Worm (Caenorhabditis elegans) whole organism, L2 larva: ENCODE measurements around the gene R04D3.4.

Experiments used
- F13H6.1 ChIP-seq: sonication (generic microtip); optimal IDR thresholded peaks from 2 replicates; lab custom pipeline; 2016; ENCODE audit warnings: missing genetic modification characterization, missing compliant biosample characterization
- R02D3.7 ChIP-seq: fragments of 150-350 bp; optimal IDR thresholded peaks from 2 replicates; lab custom pipeline; 2014; ENCODE audit warnings: missing biosample characterization, missing genetic modification characterization
- Y55F3AM.14 ChIP-seq: fragments of 200-800 bp; sonication (Bioruptor generic); optimal IDR thresholded peaks from 2 replicates; lab custom pipeline; 2018; ENCODE audit warnings: mild to moderate bottlenecking, missing genetic modification characterization, missing compliant biosample characterization
- ZK546.5 ChIP-seq: sonication (generic microtip); optimal IDR thresholded peaks from 2 replicates; lab custom pipeline; 2017; ENCODE audit warnings: missing biosample characterization, missing genetic modification characterization
- alr-1 ChIP-seq: fragments of 150-350 bp; optimal IDR thresholded peaks from 2 replicates; lab custom pipeline; 2014; ENCODE audit warnings: missing biosample characterization, missing genetic modification characterization
- aly-2 ChIP-seq: fragments of 150-350 bp; optimal IDR thresholded peaks from 2 replicates; lab custom pipeline; 2014; ENCODE audit warnings: missing biosample characterization, missing genetic modification characterization
- ceh-16 ChIP-seq: fragments of 150-350 bp; optimal IDR thresholded peaks from 2 replicates; lab custom pipeline; 2014; ENCODE audit warnings: missing biosample characterization, missing genetic modification characterization
- ceh-82 ChIP-seq: fragments of 150-350 bp; optimal IDR thresholded peaks from 2 replicates; lab custom pipeline; 2014; ENCODE audit warnings: missing biosample characterization, missing genetic modification characterization
- crh-2 ChIP-seq: sonication (generic microtip); optimal IDR thresholded peaks from 2 replicates; lab custom pipeline; 2017; ENCODE audit warnings: missing biosample characterization, missing genetic modification characterization
- egl-27 ChIP-seq: sonication (generic microtip); optimal IDR thresholded peaks from 3 replicates; lab custom pipeline; 2017; ENCODE audit warnings: missing biosample characterization, missing genetic modification reagents, missing genetic modification characterization
- elt-1 ChIP-seq: fragments of 150-350 bp; optimal IDR thresholded peaks from 2 replicates; lab custom pipeline; 2014; ENCODE audit warnings: missing biosample characterization, missing genetic modification characterization
- elt-3 ChIP-seq: sonication (generic microtip); optimal IDR thresholded peaks from 2 replicates; lab custom pipeline; 2017; ENCODE audit warnings: missing biosample characterization, missing genetic modification characterization
- fos-1 ChIP-seq: fragments of 150-350 bp; optimal IDR thresholded peaks from 2 replicates; lab custom pipeline; 2014; ENCODE audit warnings: missing biosample characterization, missing genetic modification characterization
- gmeb-1 ChIP-seq: fragments of 150-350 bp; optimal IDR thresholded peaks from 2 replicates; lab custom pipeline; 2014; ENCODE audit warnings: missing biosample characterization, missing genetic modification characterization
- lin-11 ChIP-seq: fragments of 150-350 bp; sonication (generic microtip); optimal IDR thresholded peaks from 2 replicates; lab custom pipeline; 2014; ENCODE audit warnings: missing biosample characterization, missing genetic modification characterization, inconsistent platforms, mixed read lengths
- lin-13 ChIP-seq: fragments of 150-350 bp; optimal IDR thresholded peaks from 2 replicates; lab custom pipeline; 2014; ENCODE audit warnings: missing biosample characterization, missing genetic modification reagents, missing genetic modification characterization
- lin-39 ChIP-seq: fragments of 150-350 bp; optimal IDR thresholded peaks from 2 replicates; lab custom pipeline; 2014; ENCODE audit warnings: missing biosample characterization, missing genetic modification reagents, missing genetic modification characterization
- lsy-2 ChIP-seq, 2 experiments: fragments of 150-350 bp in 1 of 2; sonication (generic microtip) in 1 of 2; optimal IDR thresholded peaks; 2 replicates each; lab custom pipeline; 2014 to 2017; ENCODE audit warnings: missing biosample characterization in 2 of 2, missing genetic modification characterization in 2 of 2
- mab-5 ChIP-seq: fragments of 150-350 bp; optimal IDR thresholded peaks from 2 replicates; lab custom pipeline; 2014; ENCODE audit warnings: missing biosample characterization, missing genetic modification characterization
- mbf-1 ChIP-seq: sonication (generic microtip); optimal IDR thresholded peaks from 2 replicates; lab custom pipeline; 2017; ENCODE audit warnings: missing biosample characterization, missing genetic modification characterization
- mdl-1 ChIP-seq, 2 experiments: fragments of 150-350 bp in 1 of 2; sonication (generic microtip) in 1 of 2; optimal IDR thresholded peaks; 2 replicates each; lab custom pipeline; 2017; ENCODE audit warnings: missing biosample characterization in 2 of 2, missing genetic modification characterization in 2 of 2
- nhr-10 ChIP-seq: sonication (generic microtip); optimal IDR thresholded peaks from 2 replicates; lab custom pipeline; 2017; ENCODE audit warnings: missing biosample characterization, missing genetic modification characterization
- nhr-12 ChIP-seq: fragments of 150-350 bp; optimal IDR thresholded peaks from 2 replicates; lab custom pipeline; 2014; ENCODE audit warnings: missing biosample characterization, missing genetic modification characterization
- nhr-129 ChIP-seq: fragments of 150-350 bp; optimal IDR thresholded peaks from 2 replicates; lab custom pipeline; 2014; ENCODE audit warnings: missing biosample characterization, missing genetic modification characterization
- nhr-21 ChIP-seq: fragments of 150-350 bp; optimal IDR thresholded peaks from 2 replicates; lab custom pipeline; 2014; ENCODE audit warnings: missing biosample characterization, missing genetic modification characterization
- nhr-237 ChIP-seq: fragments of 150-350 bp; optimal IDR thresholded peaks from 2 replicates; lab custom pipeline; 2014; ENCODE audit warnings: missing biosample characterization, missing genetic modification characterization
- nhr-6 ChIP-seq: fragments of 150-350 bp; optimal IDR thresholded peaks from 2 replicates; lab custom pipeline; 2014; ENCODE audit warnings: missing biosample characterization, missing genetic modification characterization
- nhr-77 ChIP-seq: fragments of 150-350 bp; optimal IDR thresholded peaks from 2 replicates; lab custom pipeline; 2014; ENCODE audit warnings: missing biosample characterization, missing genetic modification characterization
- peb-1 ChIP-seq: fragments of 150-350 bp; optimal IDR thresholded peaks from 2 replicates; lab custom pipeline; 2014; ENCODE audit warnings: missing biosample characterization, missing genetic modification characterization
- skn-1 ChIP-seq: sonication (generic microtip); optimal IDR thresholded peaks from 2 replicates; lab custom pipeline; 2017; ENCODE audit warnings: missing biosample characterization, missing genetic modification characterization
- sma-3 ChIP-seq: sonication (generic microtip); optimal IDR thresholded peaks from 2 replicates; lab custom pipeline; 2016; ENCODE audit warnings: missing genetic modification reagents, missing genetic modification characterization, missing compliant biosample characterization
- sma-9 ChIP-seq, 2 experiments: fragments of 150-350 bp in 1 of 2; sonication (generic microtip) in 1 of 2; optimal IDR thresholded peaks; 2 replicates each; lab custom pipeline; 2014 to 2016; ENCODE audit warnings: missing genetic modification characterization in 2 of 2, mild to moderate bottlenecking in 1 of 2, missing biosample characterization in 1 of 2, missing compliant biosample characterization in 1 of 2, missing genetic modification reagents in 1 of 2, moderate library complexity in 1 of 2
- snpc-4 ChIP-seq: fragments of 150-350 bp; optimal IDR thresholded peaks from 2 replicates; lab custom pipeline; 2014; ENCODE audit warnings: missing biosample characterization, missing genetic modification characterization
- unc-39 ChIP-seq: fragments of 150-350 bp; optimal IDR thresholded peaks from 2 replicates; lab custom pipeline; 2014; ENCODE audit warnings: missing biosample characterization, missing genetic modification characterization
- unc-55 ChIP-seq: fragments of 150-350 bp; sonication (generic microtip); optimal IDR thresholded peaks from 3 replicates; lab custom pipeline; 2014; ENCODE audit warnings: missing biosample characterization, missing genetic modification reagents, missing genetic modification characterization
- zag-1 ChIP-seq: fragments of 150-350 bp; optimal IDR thresholded peaks from 2 replicates; lab custom pipeline; 2014; ENCODE audit warnings: missing biosample characterization, missing genetic modification characterization
- ztf-1 ChIP-seq: fragments of 200-800 bp; sonication (Bioruptor generic); conservative IDR thresholded peaks from 2 replicates; pipeline ENCODE4 v1.3.6; 2022; ENCODE audit warnings: missing genetic modification characterization, missing compliant biosample characterization
- ztf-11 ChIP-seq: sonication (generic microtip); optimal IDR thresholded peaks from 2 replicates; lab custom pipeline; 2017; ENCODE audit warnings: missing biosample characterization, missing genetic modification characterization
- ztf-4 ChIP-seq: fragments of 150-350 bp; optimal IDR thresholded peaks from 2 replicates; lab custom pipeline; 2014; ENCODE audit warnings: missing biosample characterization, missing genetic modification characterization

The R04D3.4 gene

DNA sequence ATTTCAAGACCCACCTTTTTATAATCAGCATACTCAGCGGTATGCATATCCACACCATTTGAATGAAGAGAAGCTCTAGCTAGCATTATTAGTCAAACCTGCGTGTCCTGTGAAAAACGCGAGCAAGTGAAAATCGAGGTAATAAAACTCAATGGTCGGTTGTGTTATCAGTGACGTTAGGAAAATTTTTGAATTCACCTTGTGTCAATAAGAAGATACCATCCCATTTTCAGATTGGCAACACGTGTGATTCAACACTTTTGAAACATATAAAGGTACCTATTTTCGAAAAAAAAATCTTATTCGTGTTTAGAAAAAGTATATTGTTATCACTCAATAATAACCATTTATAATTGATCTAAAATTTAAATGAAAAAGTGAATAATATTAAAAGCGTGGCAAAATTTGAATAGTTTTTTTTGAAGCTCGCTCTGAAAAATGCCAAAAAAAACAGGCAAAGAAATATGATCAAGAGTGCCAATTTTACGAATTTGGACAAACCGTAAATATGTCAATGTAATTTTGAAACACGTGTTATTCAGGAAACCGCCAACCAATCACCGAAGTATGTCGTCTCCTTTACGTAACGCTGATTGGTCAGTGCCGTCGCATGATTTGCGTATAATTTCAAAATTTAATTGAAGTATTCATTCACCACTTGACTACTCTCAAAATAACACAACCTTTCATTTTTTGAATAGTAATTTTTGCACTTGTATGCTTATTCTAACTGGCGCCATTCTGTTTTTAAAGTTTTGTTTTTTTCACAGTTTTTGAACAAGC is 23.2 kb upstream of the R04D3.4 start, which contains the start of gene F46G10.1:
Gene F46G10.1, minus strand, starts transcription at position 115 of the 783 bp plus-strand sequence.
- TF ChIP-seq ZK546.5 (tag; lab: Kevin White, UChicago) (no peak), lsy-2 (tag; optimal IDR thresholded peaks at IDR 0.05; lab: Kevin White, UChicago) (no peak), sma-9 (GFP tag; optimal IDR thresholded peaks at IDR 0.05; lab: Kevin White, UChicago) (peak; percentile 49), sma-9 (tag; optimal IDR thresholded peaks at IDR 0.05; lab: Kevin White, UChicago) (no peak), mab-5 (no peak), crh-2 (tag; lab: Kevin White, UChicago) (peak; percentile 45), lin-39 (tag; lab: Kevin White, UChicago) (no peak), fos-1 (peak; percentile 86), zag-1 (tag; lab: Kevin White, UChicago) (no peak)
- TF ChIP-seq, all 48 proteins: peak for 3

DNA sequence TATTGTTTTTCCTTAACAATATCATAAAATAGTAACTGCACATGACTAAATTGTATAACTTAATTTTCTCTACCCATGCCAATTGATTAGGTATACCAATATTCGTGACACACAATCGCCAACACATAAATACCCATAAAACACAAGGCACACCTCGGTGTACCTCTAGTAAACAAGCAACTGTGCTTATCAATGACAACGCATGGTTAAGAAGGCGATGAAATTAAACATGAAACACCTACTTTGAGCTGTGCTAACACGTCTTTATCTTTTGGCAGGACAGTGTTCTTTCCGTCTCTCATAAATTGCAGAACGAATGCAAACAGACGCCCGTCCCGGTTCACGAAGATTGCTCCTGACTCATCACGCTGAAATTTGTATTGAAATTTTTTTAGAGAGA is 22.1 kb upstream of the R04D3.4 start:
- TF ChIP-seq lsy-2 (tag; optimal IDR thresholded peaks at IDR 0.05; lab: Kevin White, UChicago) (peak in 1 of 2 experiments; percentile 1), sma-3 (peak; percentile 11), gmeb-1 (tag; lab: Kevin White, UChicago) (peak; percentile 53), nhr-129 (tag; lab: Kevin White, UChicago) (peak; percentile 14), zag-1 (tag; lab: Kevin White, UChicago) (no peak), fos-1 (peak; percentile 96), sma-9 (GFP tag; optimal IDR thresholded peaks at IDR 0.05; lab: Kevin White, UChicago) (peak; percentile 73), sma-9 (tag; optimal IDR thresholded peaks at IDR 0.05; lab: Kevin White, UChicago) (no peak), crh-2 (tag; lab: Kevin White, UChicago) (peak; percentile 83), skn-1 (no peak), F13H6.1 (peak; percentile 21)

DNA sequence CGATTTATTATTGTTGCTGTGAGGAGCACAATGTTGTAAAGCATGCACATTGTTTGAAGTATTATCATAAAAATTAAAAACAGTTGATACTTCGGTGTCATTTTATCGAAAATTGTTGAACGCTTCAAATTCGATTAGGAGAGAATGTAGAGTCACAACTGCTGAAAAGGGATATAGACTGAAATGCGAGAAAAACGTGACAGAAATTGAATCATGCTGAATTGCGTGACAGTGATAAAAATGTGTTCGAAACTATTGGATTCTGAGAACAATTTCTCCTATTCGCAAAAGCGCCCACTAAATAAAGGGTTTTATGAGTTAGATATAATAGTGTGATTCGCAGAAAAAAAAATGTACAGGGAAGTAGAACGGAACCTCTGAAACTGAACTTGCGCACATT is 20.1 kb upstream of the R04D3.4 start, which contains the start of gene srxa-8:
Gene srxa-8, minus strand, starts transcription at position 101 of the 400 bp plus-strand sequence.
- TF ChIP-seq lin-11 (no peak), skn-1 (no peak), fos-1 (no peak), egl-27 (tag; lab: Kevin White, UChicago) (no peak), nhr-12 (tag; lab: Kevin White, UChicago) (no peak), nhr-10 (tag; lab: Kevin White, UChicago) (no peak), alr-1 (tag; lab: Kevin White, UChicago) (no peak), mdl-1 (tag; optimal IDR thresholded peaks at IDR 0.05; lab: Kevin White, UChicago) (no peak), sma-9 (GFP tag; optimal IDR thresholded peaks at IDR 0.05; lab: Kevin White, UChicago) (no peak), sma-9 (tag; optimal IDR thresholded peaks at IDR 0.05; lab: Kevin White, UChicago) (no peak), nhr-77 (tag; lab: Kevin White, UChicago) (no peak), nhr-129 (tag; lab: Kevin White, UChicago) (no peak), aly-2 (tag; lab: Kevin White, UChicago) (no peak), R02D3.7 (tag; lab: Kevin White, UChicago) (no peak), ztf-11 (tag; lab: Kevin White, UChicago) (no peak), peb-1 (no peak), unc-39 (no peak)

DNA sequence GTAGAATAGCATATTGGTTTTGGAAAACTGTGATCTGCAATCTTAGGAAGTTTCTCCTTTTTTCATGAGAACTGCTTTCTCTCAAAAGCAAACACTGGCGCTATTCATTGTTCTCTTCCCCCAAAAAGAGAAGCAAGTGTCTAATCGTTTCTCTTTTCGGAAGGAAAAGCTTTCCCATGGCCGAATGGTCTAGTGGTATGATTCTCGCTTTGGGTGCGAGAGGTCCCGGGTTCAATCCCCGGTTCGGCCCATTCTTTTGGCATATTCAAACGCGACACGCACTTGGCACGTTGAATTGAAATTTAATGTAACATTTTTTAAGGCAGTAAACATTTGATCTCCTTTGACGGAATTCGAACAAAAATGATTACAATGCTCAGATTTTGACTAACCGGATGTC is 19.2 kb upstream of the R04D3.4 start:
- TF ChIP-seq unc-55: peak; percentile 14
- no peak for TF ChIP-seq nhr-12 (tag; lab: Kevin White, UChicago)
- no peak for TF ChIP-seq elt-1
- TF ChIP-seq, all 48 proteins: peak for 1

DNA sequence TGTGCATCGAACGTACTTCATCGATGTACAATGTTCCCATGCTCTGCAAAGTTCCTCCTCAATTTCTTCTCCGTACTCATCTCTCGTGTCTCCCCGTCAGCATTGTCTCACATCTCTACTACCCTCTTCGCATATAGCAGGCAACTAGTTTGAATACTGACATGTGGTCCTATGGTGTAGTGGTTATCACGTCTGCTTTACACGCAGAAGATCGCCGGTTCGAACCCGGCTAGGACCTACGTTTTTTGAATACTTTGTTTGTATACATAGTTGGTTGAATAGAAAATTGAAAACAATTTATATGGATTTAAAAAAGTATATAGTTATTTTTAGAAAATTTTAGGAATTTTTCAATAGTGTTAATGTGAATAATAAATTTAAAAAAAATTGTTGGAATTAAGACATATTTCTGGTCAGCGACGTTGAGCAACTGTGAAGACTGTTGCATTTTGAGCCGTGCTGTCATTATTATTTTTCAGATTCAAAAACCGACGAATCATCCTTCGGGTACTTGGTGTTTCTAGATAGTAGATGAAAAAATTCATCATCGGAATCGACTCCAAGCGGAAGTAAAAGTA is 18.3 kb upstream of the R04D3.4 start:
- peak; percentile 73 for TF ChIP-seq nhr-6 (tag; lab: Kevin White, UChicago)
- TF ChIP-seq ceh-16: peak; percentile 36
- TF ChIP-seq elt-3: no peak
- TF ChIP-seq mab-5: peak; percentile 73
- peak; percentile 53 for TF ChIP-seq ceh-82
- TF ChIP-seq snpc-4 (tag; lab: Kevin White, UChicago): peak; percentile 21
- no peak for TF ChIP-seq ZK546.5 (tag; lab: Kevin White, UChicago)
- TF ChIP-seq crh-2 (tag; lab: Kevin White, UChicago): peak; percentile 89
- TF ChIP-seq zag-1 (tag; lab: Kevin White, UChicago): peak; percentile 65
- no peak for TF ChIP-seq nhr-12 (tag; lab: Kevin White, UChicago)
- TF ChIP-seq nhr-129 (tag; lab: Kevin White, UChicago): peak; percentile 93
- no peak for TF ChIP-seq lin-39 (tag; lab: Kevin White, UChicago)
- no peak for TF ChIP-seq ztf-1
- peak; percentile 43 for TF ChIP-seq ztf-4 (tag; lab: Kevin White, UChicago)
- TF ChIP-seq mdl-1 (tag; optimal IDR thresholded peaks at IDR 0.05; lab: Kevin White, UChicago): peak in 1 of 2 experiments; percentile 57
- TF ChIP-seq nhr-237 (tag; lab: Kevin White, UChicago): no peak
- no peak for TF ChIP-seq unc-39
- peak; percentile 89 for TF ChIP-seq nhr-21
- TF ChIP-seq lsy-2 (tag; optimal IDR thresholded peaks at IDR 0.05; lab: Kevin White, UChicago): peak in 1 of 2 experiments; percentile 58
- TF ChIP-seq sma-9 (GFP tag; optimal IDR thresholded peaks at IDR 0.05; lab: Kevin White, UChicago): peak; percentile 89
- TF ChIP-seq sma-9 (tag; optimal IDR thresholded peaks at IDR 0.05; lab: Kevin White, UChicago): no peak
- TF ChIP-seq F13H6.1: peak; percentile 75
- peak; percentile 30 for TF ChIP-seq mbf-1 (tag; lab: Kevin White, UChicago)
- peak; percentile 87 for TF ChIP-seq fos-1
- peak; percentile 90 for TF ChIP-seq unc-55
- peak; percentile 75 for TF ChIP-seq lin-13
- peak; percentile 77 for TF ChIP-seq egl-27 (tag; lab: Kevin White, UChicago)
- peak; percentile 83 for TF ChIP-seq lin-11
- peak; percentile 73 for TF ChIP-seq Y55F3AM.14 (GFP tag; lab: Kevin White, UChicago)
